Worm (Caenorhabditis elegans) whole organism, young adult: ENCODE results near the gene sri-30.

Experiments
- B0019.2 ChIP-seq: fragments of 200-800 bp; sonication (Bioruptor generic); conservative IDR thresholded peaks from 2 replicates; pipeline ENCODE4 v1.3.6; 2022; ENCODE audit warnings: missing genetic modification reagents, missing genetic modification characterization, missing compliant biosample characterization
- F23B12.7 ChIP-seq: sonication (generic microtip); optimal IDR thresholded peaks from 2 replicates; lab custom pipeline; 2017; ENCODE audit warnings: missing genetic modification characterization, mild to moderate bottlenecking, missing compliant biosample characterization, antibody characterized with exemption, moderate library complexity; ENCODE audit not compliant: insufficient read depth
- F37B4.10 ChIP-seq: fragments of 200-800 bp; sonication (Bioruptor generic); IDR thresholded peaks from 2 replicates; pipeline ENCODE4 v1.3.6; 2022; ENCODE audit warnings: missing genetic modification characterization, missing compliant biosample characterization
- K11D2.4 ChIP-seq: fragments of 200-800 bp; sonication (Bioruptor generic); IDR thresholded peaks from 2 replicates; pipeline ENCODE4 v1.3.6; 2022; ENCODE audit warnings: missing genetic modification reagents, missing genetic modification characterization, missing compliant biosample characterization
- Y56A3A.18 ChIP-seq: fragments of 200-800 bp; sonication (Bioruptor generic); IDR thresholded peaks from 2 replicates; pipeline ENCODE4 v1.3.6; 2022; ENCODE audit warnings: missing genetic modification reagents, missing genetic modification characterization, missing compliant biosample characterization
- akir-1 ChIP-seq: fragments of 200-800 bp; sonication (Bioruptor generic); optimal IDR thresholded peaks from 2 replicates; lab custom pipeline; 2018; ENCODE audit warnings: mild to moderate bottlenecking, missing genetic modification characterization, moderate library complexity, missing compliant biosample characterization
- attf-3 ChIP-seq: fragments of 200-800 bp; sonication (Bioruptor generic); conservative IDR thresholded peaks from 2 replicates; pipeline ENCODE4 v1.3.6; 2022; ENCODE audit warnings: missing genetic modification reagents, missing genetic modification characterization, missing compliant biosample characterization
- attf-6 ChIP-seq: fragments of 200-800 bp; sonication (Bioruptor generic); IDR thresholded peaks from 2 replicates; pipeline ENCODE4 v1.3.6; 2022; ENCODE audit warnings: missing genetic modification reagents, missing genetic modification characterization, missing compliant biosample characterization
- bed-2 ChIP-seq: fragments of 200-800 bp; sonication (Bioruptor generic); IDR thresholded peaks from 2 replicates; pipeline ENCODE4 v1.3.6; 2022; ENCODE audit warnings: missing genetic modification reagents, missing genetic modification characterization, missing compliant biosample characterization
- dpff-1 ChIP-seq: sonication (generic microtip); optimal IDR thresholded peaks from 2 replicates; lab custom pipeline; 2017; ENCODE audit warnings: mild to moderate bottlenecking, missing genetic modification characterization, missing compliant biosample characterization
- egrh-3 ChIP-seq: fragments of 200-800 bp; sonication (Bioruptor generic); IDR thresholded peaks from 2 replicates; pipeline ENCODE4 v1.3.6; 2022; ENCODE audit warnings: missing genetic modification reagents, missing genetic modification characterization, missing compliant biosample characterization
- ets-4 ChIP-seq: fragments of 200-800 bp; sonication (Bioruptor generic); optimal IDR thresholded peaks from 2 replicates; lab custom pipeline; 2018; ENCODE audit warnings: mild to moderate bottlenecking, missing genetic modification characterization, missing compliant biosample characterization
- hlh-12 ChIP-seq: sonication (generic microtip); optimal IDR thresholded peaks from 2 replicates; lab custom pipeline; 2016; ENCODE audit warnings: missing genetic modification characterization, missing compliant biosample characterization
- hrde-1 ChIP-seq: sonication (generic microtip); optimal IDR thresholded peaks from 2 replicates; lab custom pipeline; 2016; ENCODE audit warnings: missing genetic modification characterization, mild to moderate bottlenecking, missing compliant biosample characterization, moderate library complexity, missing genotype, missing genetic modification reagents, borderline replicate concordance
- hsf-1 ChIP-seq: fragments of 200-800 bp; sonication (Bioruptor generic); IDR thresholded peaks from 2 replicates; pipeline ENCODE4 v1.3.6; 2022; ENCODE audit warnings: missing genetic modification reagents, missing genetic modification characterization, missing compliant biosample characterization
- lin-40 ChIP-seq: sonication (generic microtip); optimal IDR thresholded peaks from 2 replicates; lab custom pipeline; 2016; ENCODE audit warnings: missing genetic modification characterization, mild to moderate bottlenecking, missing compliant biosample characterization, missing genotype, missing genetic modification reagents
- madf-6 ChIP-seq: fragments of 200-800 bp; sonication (Bioruptor generic); IDR thresholded peaks from 2 replicates; pipeline ENCODE4 v1.3.6; 2022; ENCODE audit warnings: missing genetic modification reagents, missing genetic modification characterization, missing compliant biosample characterization
- mcd-1 ChIP-seq: fragments of 200-800 bp; sonication (Bioruptor generic); IDR thresholded peaks from 2 replicates; pipeline ENCODE4 v1.3.6; 2022; ENCODE audit warnings: missing genetic modification reagents, missing genetic modification characterization, missing compliant biosample characterization
- mel-28 ChIP-seq: sonication (generic microtip); optimal IDR thresholded peaks from 2 replicates; lab custom pipeline; 2016; ENCODE audit warnings: borderline replicate concordance, mild to moderate bottlenecking, missing genetic modification characterization, missing compliant biosample characterization
- mxl-1 ChIP-seq: sonication (generic microtip); optimal IDR thresholded peaks from 2 replicates; lab custom pipeline; 2016; ENCODE audit warnings: missing genetic modification characterization, missing compliant biosample characterization
- sdz-38 ChIP-seq: sonication (generic microtip); optimal IDR thresholded peaks from 2 replicates; lab custom pipeline; 2016; ENCODE audit warnings: missing genotype, missing genetic modification characterization, missing compliant biosample characterization
- sea-2 ChIP-seq: fragments of 200-800 bp; sonication (Bioruptor generic); IDR thresholded peaks from 2 replicates; pipeline ENCODE4 v1.3.6; 2022; ENCODE audit warnings: missing genetic modification characterization, missing compliant biosample characterization
- snpc-1.1 ChIP-seq: sonication (generic microtip); optimal IDR thresholded peaks from 2 replicates; lab custom pipeline; 2017; ENCODE audit warnings: missing genetic modification characterization, mild to moderate bottlenecking, missing compliant biosample characterization, antibody characterized with exemption, moderate library complexity, missing genotype, missing genetic modification reagents; ENCODE audit not compliant: insufficient read depth
- snpc-1.3 ChIP-seq: sonication (generic microtip); optimal IDR thresholded peaks from 2 replicates; lab custom pipeline; 2017; ENCODE audit warnings: missing genetic modification characterization, mild to moderate bottlenecking, missing compliant biosample characterization, antibody characterized with exemption, moderate library complexity, missing genotype, missing genetic modification reagents; ENCODE audit not compliant: insufficient read depth
- zfh-2 ChIP-seq: fragments of 200-800 bp; sonication (Bioruptor generic); conservative IDR thresholded peaks from 2 replicates; pipeline ENCODE4 v1.3.6; 2022; ENCODE audit warnings: missing genetic modification reagents, missing genetic modification characterization, missing compliant biosample characterization
- ztf-18 ChIP-seq: sonication (generic microtip); optimal IDR thresholded peaks from 2 replicates; lab custom pipeline; 2016; ENCODE audit warnings: missing genotype, mild to moderate bottlenecking, missing genetic modification characterization, missing compliant biosample characterization

sri-30 gene

DNA sequence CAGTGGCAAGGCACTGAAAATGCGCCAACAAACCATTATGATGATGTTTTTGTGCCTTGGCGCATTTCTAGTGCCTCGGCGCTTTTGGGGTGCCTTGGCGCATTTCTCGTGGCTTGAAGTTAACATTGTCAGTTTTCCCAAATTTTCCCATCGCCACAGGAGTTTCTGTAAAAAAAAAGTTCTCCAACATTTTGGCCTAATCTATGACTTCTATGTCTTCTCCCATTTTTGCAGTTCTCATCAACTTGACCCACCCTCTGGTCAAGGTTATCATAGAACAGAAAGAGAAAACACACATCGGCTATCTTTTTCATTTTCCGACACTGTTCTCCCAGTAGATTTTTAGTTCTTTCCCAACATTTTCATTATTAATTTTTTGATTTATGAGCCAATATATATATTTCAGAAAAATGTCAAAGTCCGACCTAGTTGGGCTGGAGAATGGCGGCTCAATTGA, 7.5 kb upstream of the sri-30 start, which contains the start of the genes B0454.26 and B0454.5:
TSS of gene B0454.26 (minus strand) at position 101 of the 457 bp plus-strand sequence.
TSS of gene B0454.5 (plus strand) at position 407 of the 457 bp plus-strand sequence.
- TF ChIP-seq K11D2.4 (GFP tag; lab: Robert Waterston, UW) = no peak
- 0 out of 2 replicates have a peak, but pooled peaks have one; percentile 50 for TF ChIP-seq F37B4.10 (GFP tag; lab: Robert Waterston, UW)
- TF ChIP-seq mel-28 = no peak
- peak; percentile 28 for TF ChIP-seq ztf-18 (tag; lab: Kevin White, UChicago)
- no peak for TF ChIP-seq hrde-1 (tag; lab: Kevin White, UChicago)
- no peak for TF ChIP-seq akir-1 (GFP tag; lab: Kevin White, UChicago)
- no peak for TF ChIP-seq hlh-12 (tag; lab: Kevin White, UChicago)
- TF ChIP-seq, all 124 proteins: peak for 2

DNA sequence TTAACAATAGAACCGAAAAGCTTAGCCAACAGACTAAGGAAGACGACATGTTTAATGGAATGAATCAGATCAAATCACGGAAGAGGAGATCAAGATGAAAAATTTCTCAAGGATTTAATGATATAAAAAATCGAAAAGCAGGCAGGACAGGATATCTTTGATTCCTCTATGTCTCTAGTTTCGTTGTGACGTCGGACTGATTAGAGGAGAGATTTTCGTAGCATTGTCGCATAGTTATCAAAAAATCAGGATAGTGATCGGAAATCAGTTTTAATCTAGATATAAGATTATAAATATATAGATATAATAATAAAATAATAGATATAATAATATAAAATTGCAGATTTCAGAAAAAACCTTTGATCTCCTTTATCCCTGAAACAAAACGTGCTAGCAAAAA, 2.6 kb upstream of the sri-30 start, which contains the start of gene B0454.8:
TSS of gene B0454.8 (minus strand) at position 101 of the 400 bp plus-strand sequence.
- TF ChIP-seq madf-6 (GFP tag; lab: Robert Waterston, UW) = no peak
- no peak for TF ChIP-seq dpff-1 (tag; lab: Kevin White, UChicago)
- no peak for TF ChIP-seq snpc-1.1 (tag; lab: Kevin White, UChicago)
- no peak for TF ChIP-seq lin-40 (tag; lab: Kevin White, UChicago)
- no peak for TF ChIP-seq Y56A3A.18 (GFP tag; lab: Robert Waterston, UW)

DNA sequence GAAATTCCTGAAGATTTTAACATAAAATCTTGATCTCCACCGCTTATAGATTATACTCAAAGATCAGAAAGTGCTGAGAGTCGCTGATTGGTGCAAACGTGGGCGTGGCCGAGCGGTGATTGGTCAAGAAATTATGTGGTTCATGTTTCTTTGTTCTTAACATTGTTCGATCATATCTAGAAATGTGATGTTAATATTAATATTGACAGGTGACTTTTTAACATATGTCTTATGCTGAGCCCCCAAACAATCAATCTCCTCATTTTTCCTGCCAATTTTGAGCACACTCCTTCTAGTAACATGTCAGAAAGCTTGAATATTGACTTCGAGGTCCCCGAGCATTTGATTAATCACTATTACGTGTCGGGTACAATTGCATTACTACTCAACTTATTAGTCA, 2.0 kb upstream of the sri-30 start, which contains the start of gene sri-29:
TSS of gene sri-29 (plus strand) at position 301 of the 400 bp plus-strand sequence.
- no peak for TF ChIP-seq ets-4 (GFP tag; lab: Kevin White, UChicago)
- no peak for TF ChIP-seq attf-6 (GFP tag; lab: Robert Waterston, UW)
- no peak for TF ChIP-seq mxl-1 (tag; lab: Kevin White, UChicago)
- TF ChIP-seq egrh-3 = no peak

DNA sequence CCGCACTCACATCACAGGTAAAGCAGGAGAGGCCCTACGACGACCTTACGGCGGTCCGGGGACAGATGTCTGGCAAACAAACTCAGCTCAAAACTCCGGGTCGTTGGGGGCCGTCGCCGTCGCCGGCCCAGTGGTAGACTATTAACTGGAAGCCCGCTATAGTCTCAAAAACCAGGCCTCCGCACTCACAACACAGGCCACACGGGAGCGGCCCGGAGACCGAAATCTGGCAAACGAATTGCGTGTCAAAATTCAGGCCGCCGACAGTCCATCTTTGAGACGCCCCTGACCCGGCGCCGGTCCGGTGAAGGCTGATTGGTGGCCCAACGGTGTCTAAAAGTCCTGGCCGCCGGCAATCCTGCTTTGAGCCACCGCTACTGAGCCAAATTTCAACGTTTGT, 553 bp upstream of the sri-30 start:
- TF ChIP-seq attf-3 (GFP tag; lab: Robert Waterston, UW) (0 out of 2 replicates have a peak, but pooled peaks have one; percentile 20), snpc-1.3 (tag; lab: Kevin White, UChicago) (no peak), F23B12.7 (tag; lab: Kevin White, UChicago) (no peak), bed-2 (no peak), zfh-2 (GFP tag; lab: Robert Waterston, UW) (peak; percentile 85), mcd-1 (no peak)
- TF ChIP-seq, all 124 proteins: peak for 2

- TF ChIP-seq sea-2 (GFP tag; lab: Robert Waterston, UW) (no peak), sdz-38 (tag; lab: Kevin White, UChicago) (no peak), hlh-12 (tag; lab: Kevin White, UChicago) (no peak)
Observed at ce11 chrII:3048378-3048777, 2.4 kb downstream of the sri-30 start, which contains the start of gene sri-28. sri-28 (plus strand) TSS chrII:3048678.

DNA sequence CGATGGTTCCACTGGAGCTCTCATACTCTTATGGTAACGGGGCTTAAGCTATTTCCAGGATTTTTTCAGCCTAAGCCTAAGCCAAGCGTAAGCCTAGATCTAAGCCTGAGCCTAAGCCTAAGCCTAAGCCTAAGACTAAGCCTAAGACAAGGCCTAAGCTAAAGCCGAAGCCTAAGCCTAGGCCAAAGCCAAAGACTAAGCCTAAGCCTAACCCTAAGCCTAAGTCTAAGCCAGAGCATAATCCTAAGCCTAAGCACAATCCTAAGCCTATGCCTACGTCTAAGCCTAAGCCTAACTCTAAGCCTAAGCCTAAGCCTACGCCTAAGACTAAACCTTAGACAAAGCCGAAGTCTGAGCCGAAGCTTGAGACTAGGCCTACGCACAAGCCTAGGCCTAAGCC, 3.0 kb downstream of the sri-30 start:
- TF ChIP-seq hsf-1 (GFP tag; lab: Robert Waterston, UW) (0 out of 2 replicates have a peak, but pooled peaks have one; percentile 39), B0019.2 (GFP tag; lab: Robert Waterston, UW) (no peak), madf-6 (GFP tag; lab: Robert Waterston, UW) (peak; percentile 24; the same call in 1 of the 2 replicates)
